Worm (Caenorhabditis elegans): ENCODE data around the gene nhr-275.

Gene nhr-275

DNA sequence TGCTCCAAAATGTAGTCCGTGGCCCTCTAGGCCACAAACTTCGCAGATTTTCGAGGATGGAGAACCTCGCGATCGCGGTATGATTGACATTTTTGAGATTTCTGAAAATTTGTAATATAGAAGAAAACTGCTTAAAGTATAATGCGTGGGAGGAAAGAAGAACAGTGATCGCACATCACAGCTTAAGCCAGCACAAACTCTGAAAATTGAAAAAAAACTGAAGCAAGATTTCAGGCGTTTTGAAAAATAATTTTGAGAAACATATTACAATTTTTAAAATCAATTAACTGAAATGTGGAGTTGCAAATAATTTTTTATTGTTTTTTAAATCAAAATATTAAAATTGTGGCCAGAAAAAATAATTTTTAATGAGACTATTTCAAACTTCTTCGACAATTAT, at the start of gene nhr-275:
Gene nhr-275 (minus strand): TSS at position 101 of the 400 bp plus-strand sequence.
- TF ChIP-seq nhr-237 (tag; optimal IDR thresholded peaks at IDR 0.05), result no peak
- no peak for TF ChIP-seq pqm-1 (tag; optimal IDR thresholded peaks at IDR 0.05)
- TF ChIP-seq nhr-25 (tag; optimal IDR thresholded peaks at IDR 0.05), result no peak
- no peak for TF ChIP-seq zag-1 (tag; optimal IDR thresholded peaks at IDR 0.05)
- no peak for TF ChIP-seq ZK546.5 (tag; optimal IDR thresholded peaks at IDR 0.05)
- TF ChIP-seq nhr-43 (tag; optimal IDR thresholded peaks at IDR 0.05; ENCODE audit: poor library complexity, severe bottlenecking), result no peak
- TF ChIP-seq aly-2 (tag; optimal IDR thresholded peaks at IDR 0.05), result no peak
- no peak for TF ChIP-seq fkh-10 (GFP tag; optimal IDR thresholded peaks at IDR 0.05)

ce11 chrV:2308246-2308645, 41.4 kb upstream of the nhr-275 start:
- TF ChIP-seq zag-1 (tag; optimal IDR thresholded peaks at IDR 0.05) (no peak), pqm-1 (tag; optimal IDR thresholded peaks at IDR 0.05) (peak; percentile 44), jun-1 (tag; optimal IDR thresholded peaks at IDR 0.05) (peak; percentile 46), elt-2 (tag; optimal IDR thresholded peaks at IDR 0.05) (peak; percentile 99), nhr-23 (tag; optimal IDR thresholded peaks at IDR 0.05) (no peak), nhr-237 (tag; optimal IDR thresholded peaks at IDR 0.05) (no peak), nhr-12 (tag; optimal IDR thresholded peaks at IDR 0.05) (no peak), egl-5 (tag; optimal IDR thresholded peaks at IDR 0.05) (no peak), nhr-11 (tag; optimal IDR thresholded peaks at IDR 0.05) (no peak)

DNA sequence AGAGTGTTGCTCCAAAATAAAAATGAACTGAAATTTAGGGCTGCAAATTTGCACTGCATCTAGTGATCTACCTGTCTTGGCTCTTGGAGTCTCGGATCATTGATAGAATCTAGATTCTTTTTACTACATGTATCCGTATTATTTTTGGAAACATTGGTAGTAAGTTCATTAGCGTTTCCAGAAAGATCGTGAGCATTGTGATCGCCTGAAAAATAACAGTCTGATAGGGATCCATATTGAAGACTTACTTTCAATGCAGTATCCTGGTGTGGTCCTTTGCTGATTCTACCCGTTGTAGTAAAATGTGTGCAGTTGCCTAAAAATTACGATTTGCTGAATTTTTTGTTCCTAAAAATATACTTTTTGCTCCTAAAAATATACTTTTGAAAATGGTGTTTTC, 39.5 kb upstream of the nhr-275 start:
- TF ChIP-seq lin-15B (tag; optimal IDR thresholded peaks at IDR 0.05), result no peak
- TF ChIP-seq ztf-11 (tag; optimal IDR thresholded peaks at IDR 0.05), result no peak
- no peak for TF ChIP-seq nhr-25 (tag; optimal IDR thresholded peaks at IDR 0.05)
- no peak for TF ChIP-seq ceh-16 (tag; optimal IDR thresholded peaks at IDR 0.05)
- no peak for TF ChIP-seq fkh-10 (GFP tag; optimal IDR thresholded peaks at IDR 0.05)
- TF ChIP-seq skn-1 (tag; optimal IDR thresholded peaks at IDR 0.05), result no peak
- no peak for TF ChIP-seq nhr-67 (tag; optimal IDR thresholded peaks at IDR 0.05)
- TF ChIP-seq egl-5 (tag; optimal IDR thresholded peaks at IDR 0.05), result no peak
- TF ChIP-seq elt-2 (tag; optimal IDR thresholded peaks at IDR 0.05), result no peak
- no peak for TF ChIP-seq elt-3 (tag; optimal IDR thresholded peaks at IDR 0.05)
- no peak for TF ChIP-seq zag-1 (tag; optimal IDR thresholded peaks at IDR 0.05)
- no peak for TF ChIP-seq R02D3.7 (tag; optimal IDR thresholded peaks at IDR 0.05)

- no peak for TF ChIP-seq lin-15B (tag; optimal IDR thresholded peaks at IDR 0.05)
Observed at ce11 chrV:2303775-2304174, 36.9 kb upstream of the nhr-275 start, which contains the start of gene irld-15. Gene irld-15, minus strand, starts transcription at chrV:2303875.

DNA sequence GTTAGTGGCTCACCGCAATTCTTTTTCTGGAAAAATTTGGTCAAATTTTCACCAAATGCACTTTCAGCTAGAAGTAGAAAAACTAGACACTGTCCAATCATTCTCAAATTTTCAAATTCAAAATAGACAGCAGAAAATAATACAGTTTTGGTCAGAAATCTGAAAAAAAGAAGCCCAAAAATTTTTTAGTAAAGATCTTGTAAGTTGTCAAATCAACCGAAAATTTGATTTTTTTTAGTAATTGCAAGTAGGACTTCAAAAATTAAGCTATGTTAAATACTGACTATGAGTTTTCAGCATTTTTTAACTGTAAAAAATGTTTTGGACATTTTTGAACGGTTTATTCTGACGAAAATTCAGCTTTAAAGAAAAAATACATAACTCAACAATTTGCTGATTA, 34.0 kb upstream of the nhr-275 start, which contains the start of gene Y19D10B.8:
Gene Y19D10B.8 (minus strand): TSS at position 101 of the 400 bp plus-strand sequence.
- TF ChIP-seq ama-1 (optimal IDR thresholded peaks at IDR 0.05) (no peak), nhr-23 (tag; optimal IDR thresholded peaks at IDR 0.05) (no peak), ceh-9 (tag; optimal IDR thresholded peaks at IDR 0.05) (no peak)

ce11 chrV:2294577-2294976, 27.7 kb upstream of the nhr-275 start, which contains the start of gene nhr-226:
Gene nhr-226, plus strand, starts transcription at chrV:2294877.
- TF ChIP-seq pqm-1 (tag; optimal IDR thresholded peaks at IDR 0.05), result peak; percentile 31
- TF ChIP-seq nfya-1 (tag; optimal IDR thresholded peaks at IDR 0.05; ENCODE audit: insufficient read depth), result no peak
- TF ChIP-seq ceh-9 (tag; optimal IDR thresholded peaks at IDR 0.05), result no peak
- peak; percentile 44 for TF ChIP-seq elt-2 (tag; optimal IDR thresholded peaks at IDR 0.05)

- TF ChIP-seq ceh-16 (tag; optimal IDR thresholded peaks at IDR 0.05) (no peak), elt-2 (tag; optimal IDR thresholded peaks at IDR 0.05) (peak; percentile 37), lin-39 (tag; optimal IDR thresholded peaks at IDR 0.05) (no peak)
Observed at ce11 chrV:2292240-2292639, 25.4 kb upstream of the nhr-275 start, which contains the start of gene nhr-115. Gene nhr-115, plus strand, starts transcription at chrV:2292540.

ce11 chrV:2290329-2290728, 23.5 kb upstream of the nhr-275 start, which contains the start of gene nhr-225:
Gene nhr-225, minus strand, starts transcription at chrV:2290474.
- TF ChIP-seq nhr-67 (tag; optimal IDR thresholded peaks at IDR 0.05) (no peak), pha-4 (tag; optimal IDR thresholded peaks at IDR 0.05) (peak; percentile 76)
